Fruit fly (Drosophila melanogaster) whole organism, pupa: Measurements from ENCODE around the gene CG5902.

ENCODE experiments used
- CG10348 ChIP-seq: fragments of 200-800 bp; sonication (Bioruptor generic); IDR thresholded peaks from 2 replicates; pipeline ENCODE4 v1.3.6; 2022; ENCODE audit warnings: missing biosample characterization, missing genetic modification characterization
- CG12605 ChIP-seq: fragments of 200-800 bp; sonication (Bioruptor generic); IDR thresholded peaks from 2 replicates; pipeline ENCODE4 v1.3.6; 2022; ENCODE audit warnings: missing biosample characterization, missing genetic modification characterization
- CG13204 ChIP-seq: fragments of 200-800 bp; sonication (Bioruptor generic); optimal IDR thresholded peaks from 2 replicates; lab custom pipeline; 2018; ENCODE audit warnings: missing biosample characterization, mild to moderate bottlenecking, missing genetic modification characterization, moderate library complexity
- CG14655 ChIP-seq: fragments of 200-800 bp; sonication (Bioruptor generic); optimal IDR thresholded peaks from 3 replicates; lab custom pipeline; 2017; ENCODE audit warnings: mild to moderate bottlenecking, missing biosample characterization, missing genetic modification reagents, missing genetic modification characterization
- CG15710 ChIP-seq: fragments of 200-800 bp; sonication (Bioruptor generic); optimal IDR thresholded peaks from 2 replicates; lab custom pipeline; 2018; ENCODE audit warnings: missing biosample characterization, mild to moderate bottlenecking, missing genetic modification characterization, moderate library complexity
- CG17806 ChIP-seq: fragments of 200-800 bp; sonication (Bioruptor generic); optimal IDR thresholded peaks from 2 replicates; lab custom pipeline; 2018; ENCODE audit warnings: missing biosample characterization, mild to moderate bottlenecking, missing genetic modification characterization, moderate library complexity
- CG32121 ChIP-seq: fragments of 200-800 bp; sonication (Bioruptor generic); IDR thresholded peaks from 2 replicates; pipeline ENCODE4 v1.3.6; 2022; ENCODE audit warnings: missing biosample characterization, missing genetic modification characterization
- CG34367 ChIP-seq: fragments of 200-800 bp; sonication (Bioruptor generic); optimal IDR thresholded peaks from 2 replicates; lab custom pipeline; 2018; ENCODE audit warnings: missing biosample characterization, mild to moderate bottlenecking, missing genetic modification characterization
- CG4496 ChIP-seq: fragments of 200-800 bp; sonication (Bioruptor generic); IDR thresholded peaks from 3 replicates; pipeline ENCODE4 v1.3.6; 2022; ENCODE audit warnings: missing biosample characterization, missing genetic modification characterization
- CG8159 ChIP-seq: fragments of 200-800 bp; sonication (Bioruptor generic); optimal IDR thresholded peaks from 3 replicates; lab custom pipeline; 2018; ENCODE audit warnings: missing biosample characterization, mild to moderate bottlenecking, missing genetic modification characterization, moderate library complexity
- CG8301 ChIP-seq: fragments of 200-800 bp; sonication (Bioruptor generic); optimal IDR thresholded peaks from 2 replicates; lab custom pipeline; 2018; ENCODE audit warnings: missing biosample characterization, mild to moderate bottlenecking, missing genetic modification characterization
- CG9948 ChIP-seq: fragments of 200-800 bp; sonication (Bioruptor generic); optimal IDR thresholded peaks from 2 replicates; lab custom pipeline; 2018; ENCODE audit warnings: missing biosample characterization, mild to moderate bottlenecking, missing genetic modification characterization, moderate library complexity
- D1 ChIP-seq: fragments of 200-800 bp; sonication (Bioruptor generic); optimal IDR thresholded peaks from 2 replicates; lab custom pipeline; 2018; ENCODE audit warnings: missing biosample characterization, mild to moderate bottlenecking, missing genetic modification characterization, moderate library complexity
- EcR ChIP-seq: fragments of 200-800 bp; sonication (Bioruptor generic); optimal IDR thresholded peaks from 3 replicates; lab custom pipeline; 2019; ENCODE audit warnings: missing biosample characterization, missing genetic modification characterization, mild to moderate bottlenecking, moderate library complexity, missing genetic modification reagents
- Ets98B ChIP-seq: fragments of 200-800 bp; sonication (Bioruptor generic); IDR thresholded peaks from 2 replicates; pipeline ENCODE4 v1.3.6; 2022; ENCODE audit warnings: missing biosample characterization, missing genetic modification characterization
- Pif1A ChIP-seq: fragments of 200-800 bp; sonication (Bioruptor generic); optimal IDR thresholded peaks from 3 replicates; lab custom pipeline; 2016; ENCODE audit warnings: missing biosample characterization, missing genetic modification characterization
- Pif1B ChIP-seq: fragments of 200-800 bp; sonication (Bioruptor generic); optimal IDR thresholded peaks from 3 replicates; lab custom pipeline; 2016; ENCODE audit warnings: missing biosample characterization, missing genetic modification characterization
- Snoo ChIP-seq: fragments of 200-800 bp; sonication (Bioruptor generic); optimal IDR thresholded peaks from 3 replicates; lab custom pipeline; 2017; ENCODE audit warnings: missing biosample characterization, mild to moderate bottlenecking, missing genetic modification characterization, inconsistent platforms
- fd96Ca ChIP-seq: fragments of 200-800 bp; sonication (Bioruptor generic); IDR thresholded peaks from 3 replicates; pipeline ENCODE4 v1.3.6; 2022; ENCODE audit warnings: missing biosample characterization, missing genetic modification characterization
- gl ChIP-seq: fragments of 200-800 bp; sonication (Bioruptor generic); optimal IDR thresholded peaks from 2 replicates; lab custom pipeline; 2018; ENCODE audit warnings: missing biosample characterization, mild to moderate bottlenecking, missing genetic modification characterization
- rn ChIP-seq: fragments of 200-800 bp; sonication (Bioruptor generic); IDR thresholded peaks from 2 replicates; pipeline ENCODE4 v1.3.6; 2022; ENCODE audit warnings: missing biosample characterization, missing genetic modification characterization

The CG5902 gene

dm6 chr3R:23948466-23949413 is 37.7 kb upstream of the CG5902 start:
- TF ChIP-seq CG4496 (GFP tag; lab: Robert Waterston, UW) (peak; percentile 72; the same call in 2 of the 3 replicates), rn (GFP tag; lab: Robert Waterston, UW) (peak; percentile 47; the same call in 1 of the 2 replicates), CG9948 (tag; lab: Kevin White, UChicago) (peak; percentile 96), D1 (tag; lab: Kevin White, UChicago) (peak; percentile 93), gl (tag; lab: Kevin White, UChicago) (peak; percentile 82), fd96Ca (GFP tag; lab: Robert Waterston, UW) (peak; percentile 50; the same call in 2 of the 3 replicates), Snoo (tag; lab: Kevin White, UChicago) (peak; percentile 91), Pif1A (GFP tag; lab: Kevin White, UChicago) (peak; percentile 94), Pif1B (peak; percentile 93), CG12605 (peak; percentile 47), CG14655 (GFP tag; lab: Kevin White, UChicago) (peak; percentile 93), Ets98B (GFP tag; lab: Robert Waterston, UW) (peak; percentile 15), CG13204 (GFP tag; lab: Kevin White, UChicago) (peak; percentile 88), CG34367 (tag; lab: Kevin White, UChicago) (peak; percentile 95), CG8159 (tag; lab: Kevin White, UChicago) (peak; percentile 99), CG17806 (tag; lab: Kevin White, UChicago) (peak; percentile 95), CG32121 (GFP tag; lab: Robert Waterston, UW) (peak; percentile 72), CG8301 (tag; lab: Kevin White, UChicago) (peak; percentile 89), CG15710 (peak; percentile 98), CG10348 (GFP tag; lab: Robert Waterston, UW) (peak; percentile 17; the same call in 1 of the 2 replicates), EcR (GFP tag; lab: Kevin White, UChicago) (peak; percentile 62)

- TF ChIP-seq CG12605 (peak; percentile 45; the same call in 1 of the 2 replicates), Snoo (tag; lab: Kevin White, UChicago) (peak; percentile 3), Pif1A (GFP tag; lab: Kevin White, UChicago) (peak; percentile 26), Ets98B (GFP tag; lab: Robert Waterston, UW) (peak; percentile 42; the same call in 1 of the 2 replicates), Pif1B (peak; percentile 50), CG13204 (GFP tag; lab: Kevin White, UChicago) (no peak), CG8301 (tag; lab: Kevin White, UChicago) (peak; percentile 20), EcR (GFP tag; lab: Kevin White, UChicago) (peak; percentile 40), D1 (tag; lab: Kevin White, UChicago) (no peak), CG8159 (tag; lab: Kevin White, UChicago) (peak; percentile 3), fd96Ca (GFP tag; lab: Robert Waterston, UW) (no peak), CG14655 (GFP tag; lab: Kevin White, UChicago) (no peak)
These were observed 31.1 kb upstream of the CG5902 start for dm6 chr3R:23955380-23955779.

DNA sequence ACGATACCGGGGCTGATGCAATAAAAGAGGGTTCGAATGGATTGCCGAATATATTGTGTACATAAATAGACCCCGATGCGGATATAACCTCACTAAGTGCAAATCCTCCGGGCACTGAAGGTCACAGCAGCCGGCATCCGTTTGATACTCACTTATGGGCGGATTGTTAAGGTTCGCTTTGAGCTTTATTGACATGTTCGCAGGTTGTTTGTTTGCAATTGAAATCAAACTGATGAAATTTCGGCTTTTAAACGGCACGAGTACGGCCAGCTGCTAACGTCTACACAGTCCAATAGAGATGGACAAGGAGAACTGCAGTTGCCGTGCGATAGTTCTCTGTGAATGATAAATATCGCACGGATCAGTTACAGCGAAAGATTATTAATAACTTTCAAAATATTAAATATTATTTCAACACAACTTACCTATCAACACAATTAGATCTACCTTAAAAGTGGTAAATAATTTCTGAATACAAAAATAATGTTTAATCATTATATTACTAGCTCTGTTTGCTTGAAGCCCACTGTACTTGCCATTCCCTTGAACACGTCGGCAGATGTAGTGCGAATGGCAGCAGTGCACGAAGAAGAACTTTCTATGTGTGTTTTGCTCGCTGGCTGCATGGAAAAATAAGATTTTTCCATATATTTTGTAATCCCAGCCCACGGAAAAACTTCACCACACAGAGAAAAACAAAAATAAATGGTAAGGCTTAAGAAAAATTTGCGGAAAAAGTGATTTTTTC is 28.2 kb upstream of the CG5902 start, which contains the start of the genes GluProRS and AP-1sigma:
TSS of gene GluProRS (minus strand) at position 301 of the 748 bp plus-strand sequence.
TSS of gene AP-1sigma (plus strand) at position 561 of the 748 bp plus-strand sequence.
- TF ChIP-seq EcR (GFP tag; lab: Kevin White, UChicago) (no peak), CG14655 (GFP tag; lab: Kevin White, UChicago) (no peak), fd96Ca (GFP tag; lab: Robert Waterston, UW) (peak; percentile 86), Snoo (tag; lab: Kevin White, UChicago) (peak; percentile 75), Pif1A (GFP tag; lab: Kevin White, UChicago) (peak; percentile 81), Ets98B (GFP tag; lab: Robert Waterston, UW) (peak; percentile 93), gl (tag; lab: Kevin White, UChicago) (peak; percentile 23), CG17806 (tag; lab: Kevin White, UChicago) (peak; percentile 85), CG15710 (peak; percentile 83), CG12605 (peak; percentile 94), Pif1B (peak; percentile 81), CG8301 (tag; lab: Kevin White, UChicago) (peak; percentile 79), CG10348 (GFP tag; lab: Robert Waterston, UW) (peak; percentile 89), CG13204 (GFP tag; lab: Kevin White, UChicago) (no peak), D1 (tag; lab: Kevin White, UChicago) (no peak), CG32121 (GFP tag; lab: Robert Waterston, UW) (peak; percentile 91), CG4496 (GFP tag; lab: Robert Waterston, UW) (peak; percentile 97), rn (GFP tag; lab: Robert Waterston, UW) (peak; percentile 91), CG9948 (tag; lab: Kevin White, UChicago) (peak; percentile 82), CG34367 (tag; lab: Kevin White, UChicago) (peak; percentile 77), CG8159 (tag; lab: Kevin White, UChicago) (peak; percentile 86)
- TF ChIP-seq, all 21 proteins: peak for 17

DNA sequence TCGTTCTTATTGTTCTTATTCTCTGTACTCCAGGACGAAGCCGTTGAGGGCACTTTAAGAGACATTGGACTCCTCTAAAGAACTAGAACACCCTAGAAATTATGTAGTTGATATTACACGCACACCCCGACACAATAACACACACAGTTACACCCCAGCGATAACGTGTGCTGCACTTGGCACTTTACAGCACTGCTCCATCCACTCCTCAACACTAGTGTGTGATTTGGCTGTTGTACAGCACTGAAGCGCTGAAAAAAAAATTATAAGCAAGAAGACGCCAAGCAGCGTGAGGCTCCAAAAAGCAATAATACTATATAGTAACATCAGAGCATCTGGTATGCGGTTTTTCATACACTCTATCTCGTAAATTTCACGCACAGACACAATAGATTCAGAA is 25.6 kb upstream of the CG5902 start:
- no peak for TF ChIP-seq Snoo (tag; lab: Kevin White, UChicago)
- TF ChIP-seq Pif1A (GFP tag; lab: Kevin White, UChicago): no peak
- no peak for TF ChIP-seq CG15710
- TF ChIP-seq Ets98B (GFP tag; lab: Robert Waterston, UW): no peak
- no peak for TF ChIP-seq EcR (GFP tag; lab: Kevin White, UChicago)
- no peak for TF ChIP-seq CG17806 (tag; lab: Kevin White, UChicago)
- no peak for TF ChIP-seq CG8301 (tag; lab: Kevin White, UChicago)
- TF ChIP-seq D1 (tag; lab: Kevin White, UChicago): no peak
- TF ChIP-seq, all 21 proteins: peak for 0
